Worm (Caenorhabditis elegans): ENCODE results near the gene C50B6.3.

C50B6.3 gene

DNA sequence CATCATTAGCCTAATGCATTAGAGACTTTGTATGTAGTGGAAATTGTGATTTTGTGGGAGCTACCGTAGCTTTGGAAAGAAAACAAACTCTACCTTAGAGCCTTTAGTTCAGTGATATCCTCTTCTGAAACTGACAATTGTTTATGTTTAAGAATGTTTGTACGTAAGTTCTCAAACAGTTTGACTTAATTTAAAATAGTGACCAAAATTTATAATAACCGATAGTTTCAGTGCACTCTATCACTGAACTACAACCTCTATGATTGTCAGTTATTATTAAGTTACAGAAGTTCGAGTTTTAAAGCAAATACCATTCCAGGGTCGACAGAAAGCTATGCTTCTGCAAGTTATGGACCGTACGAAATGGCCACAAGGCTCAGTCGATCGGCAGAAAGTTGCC lies 4.8 kb upstream of the C50B6.3 start, which contains the start of gene C50B6.1:
C50B6.1 (plus strand) TSS at position 301 of the 400 bp plus-strand sequence.
- TF ChIP-seq sea-1 (GFP tag; conservative IDR thresholded peaks at IDR 0.05) (no peak), ama-1 (optimal IDR thresholded peaks at IDR 0.05) (no peak), hmg-4 (GFP tag; optimal IDR thresholded peaks at IDR 0.05) (no peak), ceh-13 (GFP tag; optimal IDR thresholded peaks at IDR 0.05) (no peak), ets-7 (tag; optimal IDR thresholded peaks at IDR 0.05) (no peak), aly-1 (tag; optimal IDR thresholded peaks at IDR 0.05) (no peak), tbx-11 (GFP tag; IDR thresholded peaks at IDR 0.05) (no peak), scrt-1 (GFP tag; IDR thresholded peaks at IDR 0.05) (no peak), flt-1 (GFP tag; IDR thresholded peaks at IDR 0.05) (no peak), hnd-1 (tag; optimal IDR thresholded peaks at IDR 0.05) (no peak), tbx-37 (GFP tag; conservative IDR thresholded peaks at IDR 0.05) (no peak), F13C5.2 (tag; optimal IDR thresholded peaks at IDR 0.05) (no peak), tra-4 (tag; optimal IDR thresholded peaks at IDR 0.05) (no peak), ceh-36 (tag; optimal IDR thresholded peaks at IDR 0.05) (no peak), B0310.2 (tag; optimal IDR thresholded peaks at IDR 0.05) (no peak), hmbx-1 (tag; optimal IDR thresholded peaks at IDR 0.05) (no peak), pes-1 (GFP tag; IDR thresholded peaks at IDR 0.05) (no peak)

- TF ChIP-seq hnd-1 (tag; optimal IDR thresholded peaks at IDR 0.05) (no peak), ets-7 (tag; optimal IDR thresholded peaks at IDR 0.05) (no peak), ceh-36 (tag; optimal IDR thresholded peaks at IDR 0.05) (no peak), aly-1 (tag; optimal IDR thresholded peaks at IDR 0.05) (no peak), pes-1 (GFP tag; IDR thresholded peaks at IDR 0.05) (no peak), flt-1 (GFP tag; IDR thresholded peaks at IDR 0.05) (no peak), hmbx-1 (tag; optimal IDR thresholded peaks at IDR 0.05) (no peak), tbx-11 (GFP tag; IDR thresholded peaks at IDR 0.05) (no peak), ama-1 (optimal IDR thresholded peaks at IDR 0.05) (no peak), tbx-37 (GFP tag; conservative IDR thresholded peaks at IDR 0.05) (no peak), B0310.2 (tag; optimal IDR thresholded peaks at IDR 0.05) (no peak), scrt-1 (GFP tag; IDR thresholded peaks at IDR 0.05) (no peak), ceh-13 (GFP tag; optimal IDR thresholded peaks at IDR 0.05) (no peak), sea-1 (GFP tag; conservative IDR thresholded peaks at IDR 0.05) (no peak)
Observed at ce11 chrV:13309806-13310205, 3.6 kb upstream of the C50B6.3 start.

- TF ChIP-seq hmg-4 (GFP tag; optimal IDR thresholded peaks at IDR 0.05) (no peak), F13C5.2 (tag; optimal IDR thresholded peaks at IDR 0.05) (no peak), ama-1 (optimal IDR thresholded peaks at IDR 0.05) (no peak), B0310.2 (tag; optimal IDR thresholded peaks at IDR 0.05) (no peak), ceh-36 (tag; optimal IDR thresholded peaks at IDR 0.05) (no peak)
Observed at ce11 chrV:13312210-13312676, 1.1 kb upstream of the C50B6.3 start, which contains the start of gene nasp-2. nasp-2 (minus strand) TSS chrV:13312260.

DNA sequence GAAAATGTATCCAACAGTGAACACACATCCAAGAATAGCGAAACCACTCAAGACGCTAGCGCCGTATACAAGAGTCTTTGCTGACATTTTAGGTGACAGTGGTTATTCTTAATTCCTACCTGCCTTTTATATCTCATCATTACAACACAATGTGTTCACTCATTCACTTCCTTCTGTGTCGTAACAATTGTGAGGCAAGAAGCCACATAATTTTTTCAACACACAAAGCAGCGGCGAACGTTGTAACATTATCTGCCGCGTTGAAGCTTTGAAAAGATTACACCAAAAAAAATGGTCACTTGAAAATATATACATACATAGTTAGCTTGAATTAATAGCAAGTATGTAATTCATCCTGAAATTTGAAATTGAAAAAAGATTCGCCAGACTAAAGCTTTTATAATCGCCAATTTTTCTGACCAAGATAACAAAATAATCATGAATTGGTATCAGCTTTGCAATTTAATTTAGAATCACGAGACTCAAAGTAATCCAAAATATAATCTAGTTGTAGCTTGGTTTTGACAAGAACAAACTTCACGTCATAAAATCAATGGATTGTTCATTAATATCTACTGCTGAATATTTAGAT lies 4.6 kb downstream of the C50B6.3 start, which contains the start of the genes col-161 and srh-18:
col-161 (minus strand) TSS at position 101 of the 592 bp plus-strand sequence.
srh-18 (plus strand) TSS at position 542 of the 592 bp plus-strand sequence.
- TF ChIP-seq sea-1 (GFP tag; conservative IDR thresholded peaks at IDR 0.05): no peak
- TF ChIP-seq ets-7 (tag; optimal IDR thresholded peaks at IDR 0.05): no peak
- no peak for TF ChIP-seq tra-4 (tag; optimal IDR thresholded peaks at IDR 0.05)
- TF ChIP-seq ceh-13 (GFP tag; optimal IDR thresholded peaks at IDR 0.05): no peak
- TF ChIP-seq hnd-1 (tag; optimal IDR thresholded peaks at IDR 0.05): no peak
- no peak for TF ChIP-seq scrt-1 (GFP tag; IDR thresholded peaks at IDR 0.05)
- TF ChIP-seq aly-1 (tag; optimal IDR thresholded peaks at IDR 0.05): no peak
- no peak for TF ChIP-seq ceh-36 (tag; optimal IDR thresholded peaks at IDR 0.05)
- TF ChIP-seq hmbx-1 (tag; optimal IDR thresholded peaks at IDR 0.05): no peak

DNA sequence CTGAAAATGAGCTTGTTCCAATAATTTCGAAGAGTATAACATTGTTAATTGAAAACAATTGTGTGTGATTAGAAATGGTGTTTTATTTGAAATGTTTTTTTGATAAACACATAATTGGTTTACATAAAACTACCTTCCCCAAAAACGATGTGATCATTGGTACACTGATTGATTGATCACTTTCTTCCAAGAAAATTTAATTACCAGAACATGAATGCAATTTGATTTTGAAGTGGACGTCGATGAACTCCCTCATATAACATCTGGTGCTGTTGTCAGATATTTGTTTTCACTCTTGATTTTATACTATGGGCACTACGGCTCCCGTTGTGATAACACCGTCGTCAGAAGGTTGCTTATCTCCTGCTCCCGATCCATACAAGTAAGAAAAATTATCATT lies 7.3 kb downstream of the C50B6.3 start, which contains the start of gene srh-15:
srh-15 (plus strand) TSS at position 301 of the 400 bp plus-strand sequence.
- TF ChIP-seq ceh-36 (tag; optimal IDR thresholded peaks at IDR 0.05): no peak
- no peak for TF ChIP-seq pes-1 (GFP tag; IDR thresholded peaks at IDR 0.05)
- no peak for TF ChIP-seq tra-4 (tag; optimal IDR thresholded peaks at IDR 0.05)
- TF ChIP-seq hmg-4 (GFP tag; optimal IDR thresholded peaks at IDR 0.05): no peak
- TF ChIP-seq tbx-11 (GFP tag; IDR thresholded peaks at IDR 0.05): no peak
- TF ChIP-seq sea-1 (GFP tag; conservative IDR thresholded peaks at IDR 0.05): no peak
- TF ChIP-seq aly-1 (tag; optimal IDR thresholded peaks at IDR 0.05): no peak
- no peak for TF ChIP-seq scrt-1 (GFP tag; IDR thresholded peaks at IDR 0.05)

ce11 chrV:13324933-13325760 lies 11.8 kb downstream of the C50B6.3 start, which contains the start of gene C50B6.7:
C50B6.7 (minus strand) TSS chrV:13324983.
- no peak for TF ChIP-seq tra-4 (tag; optimal IDR thresholded peaks at IDR 0.05)
- TF ChIP-seq ets-7 (tag; optimal IDR thresholded peaks at IDR 0.05): no peak
- TF ChIP-seq hmg-4 (GFP tag; optimal IDR thresholded peaks at IDR 0.05): no peak
- TF ChIP-seq ama-1 (optimal IDR thresholded peaks at IDR 0.05): no peak
- TF ChIP-seq hmbx-1 (tag; optimal IDR thresholded peaks at IDR 0.05): no peak
- no peak for TF ChIP-seq ceh-36 (tag; optimal IDR thresholded peaks at IDR 0.05)
- no peak for TF ChIP-seq ceh-13 (GFP tag; optimal IDR thresholded peaks at IDR 0.05)
- TF ChIP-seq pes-1 (GFP tag; IDR thresholded peaks at IDR 0.05): no peak
- no peak for TF ChIP-seq B0310.2 (tag; optimal IDR thresholded peaks at IDR 0.05)
- TF ChIP-seq scrt-1 (GFP tag; IDR thresholded peaks at IDR 0.05): no peak
- no peak for TF ChIP-seq flt-1 (GFP tag; IDR thresholded peaks at IDR 0.05)
- no peak for TF ChIP-seq hnd-1 (tag; optimal IDR thresholded peaks at IDR 0.05)
- no peak for TF ChIP-seq sea-1 (GFP tag; conservative IDR thresholded peaks at IDR 0.05)
- TF ChIP-seq tbx-11 (GFP tag; IDR thresholded peaks at IDR 0.05): no peak
- TF ChIP-seq aly-1 (tag; optimal IDR thresholded peaks at IDR 0.05): no peak
- no peak for TF ChIP-seq tbx-37 (GFP tag; conservative IDR thresholded peaks at IDR 0.05)
- no peak for TF ChIP-seq F13C5.2 (tag; optimal IDR thresholded peaks at IDR 0.05)

- TF ChIP-seq F13C5.2 (tag; optimal IDR thresholded peaks at IDR 0.05) (no peak), hmbx-1 (tag; optimal IDR thresholded peaks at IDR 0.05) (no peak), pes-1 (GFP tag; IDR thresholded peaks at IDR 0.05) (no peak), ceh-36 (tag; optimal IDR thresholded peaks at IDR 0.05) (no peak)
Observed at ce11 chrV:13327463-13327862, 14.1 kb downstream of the C50B6.3 start, which contains the start of gene str-37. str-37 (plus strand) TSS chrV:13327763.
